Worm (Caenorhabditis elegans): ENCODE measurements around the gene F07F6.2.

Gene F07F6.2

DNA sequence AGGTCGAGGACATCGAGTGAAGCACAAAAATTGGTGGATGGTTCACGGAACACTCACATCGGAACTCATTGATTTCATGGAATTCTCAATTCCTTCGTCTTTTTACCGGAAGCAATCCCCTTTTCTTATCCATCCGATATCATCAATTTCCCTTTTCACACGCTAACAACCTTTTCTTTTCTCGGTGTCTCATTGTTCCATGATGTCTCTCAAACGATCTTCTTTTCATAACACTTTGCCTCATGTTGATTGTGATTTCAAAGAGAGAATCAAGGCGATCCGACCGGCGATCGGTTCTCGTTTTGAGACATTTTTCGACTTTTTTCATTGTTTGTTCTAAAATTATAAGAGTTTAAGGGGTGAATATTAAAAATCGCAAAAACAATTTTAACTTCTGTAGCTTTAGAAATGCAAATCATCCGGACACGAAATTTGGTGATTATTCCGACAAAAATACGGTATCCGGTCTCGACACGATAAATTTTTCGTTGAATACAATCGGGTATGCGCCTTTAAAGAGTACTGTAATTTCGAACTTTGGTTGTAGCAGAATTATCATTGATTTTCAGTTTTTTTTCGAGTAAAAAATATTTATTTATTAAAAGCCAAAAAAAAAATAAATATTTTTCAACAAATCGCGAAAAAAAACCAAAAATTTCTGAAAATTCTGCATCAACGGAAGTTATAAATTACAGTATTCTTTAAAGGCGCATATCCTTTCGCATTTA is 28.8 kb downstream of the F07F6.2 start (continued):
- no peak for TF ChIP-seq pax-3 (tag; optimal IDR thresholded peaks at IDR 0.05)
- no peak for TF ChIP-seq ceh-88 (GFP tag; IDR thresholded peaks at IDR 0.05)
- TF ChIP-seq ets-5 (GFP tag; IDR thresholded peaks at IDR 0.05), result no peak
- TF ChIP-seq nhr-11 (tag; optimal IDR thresholded peaks at IDR 0.05), result no peak
- TF ChIP-seq nhr-77 (tag; optimal IDR thresholded peaks at IDR 0.05), result no peak
- TF ChIP-seq hpl-2 (GFP tag; optimal IDR thresholded peaks at IDR 0.05), result no peak
- TF ChIP-seq lin-14 (GFP tag; optimal IDR thresholded peaks at IDR 0.05), result peak; percentile 71

DNA sequence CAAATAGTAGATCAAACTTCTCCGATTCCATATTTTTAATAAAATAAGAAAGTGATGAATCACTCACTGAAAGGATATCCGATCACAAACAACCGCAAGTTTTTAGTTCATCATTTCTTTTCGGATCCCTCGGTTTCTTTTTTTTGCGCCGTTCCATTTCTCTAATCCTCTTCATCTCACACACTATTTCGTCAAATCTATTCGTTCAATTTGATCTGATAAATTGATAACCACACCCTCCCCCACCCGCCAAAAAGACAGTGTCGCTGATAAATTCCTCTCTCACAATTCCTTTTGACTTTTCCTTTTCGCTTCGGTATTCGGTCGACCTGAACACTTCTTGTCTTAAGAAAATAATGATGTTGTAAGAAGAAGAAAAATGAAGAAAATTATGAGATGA is 29.5 kb downstream of the F07F6.2 start:
- TF ChIP-seq nhr-85 (tag) (peak; percentile 3), lin-14 (GFP tag; optimal IDR thresholded peaks at IDR 0.05) (peak; percentile 37), fos-1 (tag; optimal IDR thresholded peaks at IDR 0.05) (no peak), dsc-1 (tag; optimal IDR thresholded peaks at IDR 0.05) (no peak), Y116A8C.19 (tag; optimal IDR thresholded peaks at IDR 0.05; ENCODE audit: borderline replicate concordance) (no peak), blmp-1 (tag; optimal IDR thresholded peaks at IDR 0.05) (peak; percentile 90), elt-3 (tag; optimal IDR thresholded peaks at IDR 0.05) (peak in 1 of 6 experiments; percentile 58), nhr-77 (tag; optimal IDR thresholded peaks at IDR 0.05) (no peak), rnt-1 (tag; optimal IDR thresholded peaks at IDR 0.05) (no peak), ceh-88 (GFP tag; IDR thresholded peaks at IDR 0.05) (no peak)

DNA sequence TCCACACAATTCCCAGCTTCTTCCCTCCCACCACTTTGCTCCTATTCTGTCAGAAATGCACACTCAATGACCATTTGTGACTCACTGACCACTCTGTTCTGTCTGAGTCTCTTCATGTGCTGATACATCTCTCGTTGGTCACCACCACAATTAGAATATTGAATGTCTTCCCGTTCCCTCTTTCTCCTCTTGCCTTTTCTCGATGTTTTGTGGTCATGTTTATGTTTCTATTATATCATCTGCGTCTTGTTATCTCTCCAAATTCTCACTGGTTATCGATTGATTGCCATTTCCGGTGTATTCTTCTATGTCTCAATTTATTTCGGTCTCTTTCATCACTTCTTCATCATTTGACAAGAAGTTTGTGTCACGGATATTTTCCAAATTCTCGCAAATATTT is 30.9 kb downstream of the F07F6.2 start:
- TF ChIP-seq efl-3 (GFP tag; optimal IDR thresholded peaks at IDR 0.05) (no peak), nhr-20 (tag; optimal IDR thresholded peaks at IDR 0.05) (no peak), lin-39 (tag; optimal IDR thresholded peaks at IDR 0.05) (no peak), ztf-11 (tag; optimal IDR thresholded peaks at IDR 0.05) (no peak), ceh-90 (tag; optimal IDR thresholded peaks at IDR 0.05) (no peak), lin-14 (GFP tag; optimal IDR thresholded peaks at IDR 0.05) (peak; percentile 15), nhr-90 (tag; optimal IDR thresholded peaks at IDR 0.05; ENCODE audit: poor library complexity) (no peak), blmp-1 (tag; optimal IDR thresholded peaks at IDR 0.05) (peak; percentile 62), hpl-2 (GFP tag; optimal IDR thresholded peaks at IDR 0.05) (no peak), snu-23 (GFP tag; optimal IDR thresholded peaks at IDR 0.05) (no peak), ceh-8 (GFP tag; optimal IDR thresholded peaks at IDR 0.05) (no peak), nhr-85 (tag) (peak; percentile 33), swsn-7 (tag; optimal IDR thresholded peaks at IDR 0.05) (no peak), dsc-1 (tag; optimal IDR thresholded peaks at IDR 0.05) (no peak), mdl-1 (tag; optimal IDR thresholded peaks at IDR 0.05) (no peak), hlh-4 (tag; optimal IDR thresholded peaks at IDR 0.05) (no peak), elt-3 (tag; optimal IDR thresholded peaks at IDR 0.05) (peak in 1 of 6 experiments; percentile 43)

DNA sequence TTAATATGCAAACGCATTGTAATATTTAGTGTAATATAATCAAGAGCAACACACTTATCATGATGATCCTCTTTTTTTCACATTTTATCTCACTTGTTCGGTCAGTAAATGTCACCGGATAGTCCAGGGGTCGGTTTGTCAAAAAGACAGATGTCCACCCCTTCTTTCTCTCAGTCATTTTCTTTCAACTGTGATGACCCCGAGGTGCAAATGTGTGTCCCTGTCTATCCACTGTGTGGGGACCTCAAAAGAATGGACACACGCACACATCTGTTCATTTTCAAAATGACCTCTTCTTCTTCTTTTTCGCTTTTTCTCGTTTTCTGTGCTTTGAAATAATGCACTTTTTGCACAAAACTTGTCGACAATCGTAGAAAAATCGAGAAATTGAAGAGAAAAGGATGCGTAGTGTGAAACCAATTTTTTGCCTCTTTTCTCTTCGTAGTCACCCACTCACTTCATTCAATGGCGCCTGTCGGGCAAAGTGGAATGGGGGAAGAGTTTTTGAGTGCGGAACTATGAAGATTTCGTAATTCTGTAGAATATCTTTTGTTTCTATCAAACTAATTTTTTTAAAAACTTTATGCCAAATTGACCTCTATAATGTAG is 33.8 kb downstream of the F07F6.2 start:
- TF ChIP-seq Y116A8C.19 (tag; optimal IDR thresholded peaks at IDR 0.05; ENCODE audit: borderline replicate concordance), result no peak
- no peak for TF ChIP-seq mef-2 (tag; optimal IDR thresholded peaks at IDR 0.05)
- TF ChIP-seq sox-4 (tag; optimal IDR thresholded peaks at IDR 0.05), result no peak
- TF ChIP-seq nhr-90 (tag; optimal IDR thresholded peaks at IDR 0.05; ENCODE audit: poor library complexity), result no peak
- no peak for TF ChIP-seq nhr-237 (tag; optimal IDR thresholded peaks at IDR 0.05)
- peak; percentile 6 for TF ChIP-seq rnt-1 (tag; optimal IDR thresholded peaks at IDR 0.05)
- TF ChIP-seq dsc-1 (tag; optimal IDR thresholded peaks at IDR 0.05), result peak; percentile 24
- TF ChIP-seq lin-14 (GFP tag; optimal IDR thresholded peaks at IDR 0.05), result peak; percentile 65
- peak; percentile 4 to 9 for TF ChIP-seq lsy-2 (tag; optimal IDR thresholded peaks at IDR 0.05)
- TF ChIP-seq ces-1 (GFP tag; optimal IDR thresholded peaks at IDR 0.05), result no peak
- TF ChIP-seq lin-13 (GFP tag; optimal IDR thresholded peaks at IDR 0.05), result no peak
- TF ChIP-seq nhr-71 (tag; optimal IDR thresholded peaks at IDR 0.05), result peak; percentile 7
- no peak for TF ChIP-seq ztf-4 (tag; optimal IDR thresholded peaks at IDR 0.05)
- TF ChIP-seq blmp-1 (tag; optimal IDR thresholded peaks at IDR 0.05), result peak; percentile 70
- peak in 1 of 2 experiments; percentile 4 for TF ChIP-seq efl-1 (optimal IDR thresholded peaks at IDR 0.05)
- TF ChIP-seq efl-1 (GFP tag; optimal IDR thresholded peaks at IDR 0.05 in 1 of 2), result peak in 1 of 2 experiments; percentile 86
- TF ChIP-seq fkh-10 (GFP tag; optimal IDR thresholded peaks at IDR 0.05), result peak; percentile 23
- peak; percentile 26 for TF ChIP-seq unc-130 (tag; optimal IDR thresholded peaks at IDR 0.05)
